Worm (Caenorhabditis elegans) whole organism, L1 larva: ENCODE data around the gene taf-12.

Source experiments
- C04F5.9 ChIP-seq: sonication (generic microtip); optimal IDR thresholded peaks from 2 replicates; lab custom pipeline; 2016; ENCODE audit warnings: missing genetic modification characterization, missing compliant biosample characterization
- ama-1 ChIP-seq: fragments of 150-350 bp; optimal IDR thresholded peaks from 2 replicates; lab custom pipeline; 2014
- elt-3 ChIP-seq, 6 experiments: fragments of 150-350 bp in 1 of 6; sonication (generic microtip); optimal IDR thresholded peaks; 2 replicates each; lab custom pipeline; 2017 to 2018; ENCODE audit warnings: missing biosample characterization in 6 of 6, missing genetic modification characterization in 6 of 6, inconsistent platforms in 1 of 6
- fos-1 ChIP-seq: fragments of 150-350 bp; optimal IDR thresholded peaks from 2 replicates; lab custom pipeline; 2014; ENCODE audit warnings: missing biosample characterization, missing genetic modification characterization
- mep-1 ChIP-seq: fragments of 150-350 bp; optimal IDR thresholded peaks from 2 replicates; lab custom pipeline; 2014; ENCODE audit warnings: missing biosample characterization, missing genetic modification characterization
- snpc-4 ChIP-seq: fragments of 150-350 bp; optimal IDR thresholded peaks from 2 replicates; lab custom pipeline; 2014; ENCODE audit warnings: missing biosample characterization, missing genetic modification characterization
- tbx-2 ChIP-seq: sonication (generic microtip); optimal IDR thresholded peaks from 2 replicates; lab custom pipeline; 2016; ENCODE audit warnings: missing genetic modification characterization, missing compliant biosample characterization
- unc-62 ChIP-seq: fragments of 150-350 bp; optimal IDR thresholded peaks from 2 replicates; lab custom pipeline; 2014; ENCODE audit warnings: missing biosample characterization, missing genetic modification reagents, missing genetic modification characterization
- xbp-1 ChIP-seq: sonication (generic microtip); optimal IDR thresholded peaks from 2 replicates; lab custom pipeline; 2016; ENCODE audit warnings: missing genetic modification characterization, missing compliant biosample characterization
- zag-1 ChIP-seq: fragments of 150-350 bp; optimal IDR thresholded peaks from 2 replicates; lab custom pipeline; 2014; ENCODE audit warnings: missing biosample characterization, missing genetic modification characterization
- ztf-11 ChIP-seq, 2 experiments: sonication (generic microtip); optimal IDR thresholded peaks; 2 replicates each; lab custom pipeline; 2016 to 2017; ENCODE audit warnings: missing genetic modification characterization in 2 of 2, missing biosample characterization in 1 of 2, missing compliant biosample characterization in 1 of 2
- ztf-4 ChIP-seq: fragments of 150-350 bp; optimal IDR thresholded peaks from 2 replicates; lab custom pipeline; 2014; ENCODE audit warnings: missing biosample characterization, missing genetic modification characterization

- TF ChIP-seq elt-3 (tag; optimal IDR thresholded peaks at IDR 0.05; lab: Kevin White, UChicago) = no peak
- no peak for TF ChIP-seq fos-1 (tag; lab: Kevin White, UChicago)
- no peak for TF ChIP-seq ztf-4 (tag; lab: Kevin White, UChicago)
- TF ChIP-seq snpc-4 (tag; lab: Kevin White, UChicago) = no peak
- TF ChIP-seq ztf-11 (tag; optimal IDR thresholded peaks at IDR 0.05; lab: Kevin White, UChicago) = no peak
- TF ChIP-seq ama-1 (lab: Kevin White, UChicago) = no peak
- no peak for TF ChIP-seq xbp-1 (tag; lab: Kevin White, UChicago)
- TF ChIP-seq tbx-2 = no peak
- no peak for TF ChIP-seq zag-1 (tag; lab: Kevin White, UChicago)
- TF ChIP-seq C04F5.9 (tag; lab: Kevin White, UChicago) = no peak
- no peak for TF ChIP-seq unc-62 (GFP tag; lab: Kevin White, UChicago)
- TF ChIP-seq mep-1 = no peak
Measured at ce11 chrIII:11898169-11898568, 29.1 kb upstream of the taf-12 start, which contains the start of gene tsen-2.
